Fruit fly (Drosophila melanogaster) whole organism, embryonic: ENCODE results near the gene lectin-28C.

Experiments
- Abd-B ChIP-seq: fragments of 200-800 bp; sonication (Bioruptor generic); optimal IDR thresholded peaks from 2 replicates; lab custom pipeline; 2018; ENCODE audit warnings: missing biosample characterization, mild to moderate bottlenecking, missing genetic modification characterization, moderate library complexity
- Adf1 ChIP-seq: fragments of 200-800 bp; sonication (Bioruptor generic); IDR thresholded peaks from 2 replicates; pipeline ENCODE4 v1.3.6; 2022; ENCODE audit warnings: missing biosample characterization, missing genetic modification characterization
- Aef1 ChIP-seq: fragments of 200-800 bp; sonication (Bioruptor generic); IDR thresholded peaks from 3 replicates; pipeline ENCODE4 v1.3.6; 2022; ENCODE audit warnings: missing biosample characterization, missing genetic modification characterization
- CG1024 ChIP-seq: fragments of 200-800 bp; sonication (Bioruptor generic); IDR thresholded peaks from 2 replicates; pipeline ENCODE4 v1.3.6; 2022; ENCODE audit warnings: missing biosample characterization, missing genetic modification characterization
- CG10366 ChIP-seq: fragments of 200-800 bp; sonication (Bioruptor generic); IDR thresholded peaks from 2 replicates; pipeline ENCODE4 v1.3.6; 2022; ENCODE audit warnings: missing biosample characterization, missing genetic modification characterization
- CG11398 ChIP-seq: fragments of 200-800 bp; sonication (Bioruptor generic); optimal IDR thresholded peaks from 2 replicates; lab custom pipeline; 2016; ENCODE audit warnings: missing biosample characterization, missing genetic modification characterization
- CG11723 ChIP-seq: fragments of 200-800 bp; sonication (Bioruptor generic); optimal IDR thresholded peaks from 2 replicates; lab custom pipeline; 2017; ENCODE audit warnings: missing biosample characterization, mild to moderate bottlenecking, missing genetic modification characterization
- CG14667 ChIP-seq: fragments of 200-800 bp; sonication (Bioruptor generic); IDR thresholded peaks from 2 replicates; pipeline ENCODE4 v1.3.6; 2022; ENCODE audit warnings: missing biosample characterization, missing genetic modification characterization
- CG14710 ChIP-seq: fragments of 200-800 bp; sonication (Bioruptor generic); optimal IDR thresholded peaks from 3 replicates; lab custom pipeline; 2019; ENCODE audit warnings: missing biosample characterization, mild to moderate bottlenecking, missing genetic modification characterization, moderate library complexity
- CG17328 ChIP-seq: fragments of 200-800 bp; sonication (Bioruptor generic); IDR thresholded peaks from 2 replicates; pipeline ENCODE4 v1.3.6; 2022; ENCODE audit warnings: missing biosample characterization, missing genetic modification characterization
- CG1792 ChIP-seq: fragments of 200-800 bp; sonication (Bioruptor generic); optimal IDR thresholded peaks from 2 replicates; lab custom pipeline; 2016; ENCODE audit warnings: missing biosample characterization, missing genetic modification characterization
- CG30431 ChIP-seq: fragments of 200-800 bp; sonication (Bioruptor generic); optimal IDR thresholded peaks from 2 replicates; lab custom pipeline; 2017; ENCODE audit warnings: missing biosample characterization, missing genetic modification characterization
- CG4282 ChIP-seq: fragments of 200-800 bp; sonication (Bioruptor generic); optimal IDR thresholded peaks from 2 replicates; lab custom pipeline; 2016; ENCODE audit warnings: missing biosample characterization, missing genetic modification characterization
- CG4360 ChIP-seq: fragments of 200-800 bp; sonication (Bioruptor generic); IDR thresholded peaks from 2 replicates; pipeline ENCODE4 v1.3.6; 2022; ENCODE audit warnings: missing biosample characterization, missing genetic modification characterization
- CG4424 ChIP-seq: fragments of 200-800 bp; sonication (Bioruptor generic); optimal IDR thresholded peaks from 3 replicates; lab custom pipeline; 2016; ENCODE audit warnings: missing biosample characterization, missing genetic modification characterization
- CG4617 ChIP-seq: fragments of 200-800 bp; sonication (Bioruptor generic); optimal IDR thresholded peaks from 3 replicates; lab custom pipeline; 2016; ENCODE audit warnings: missing biosample characterization, missing genetic modification characterization, borderline replicate concordance
- CG5180 ChIP-seq: fragments of 200-800 bp; sonication (Bioruptor generic); optimal IDR thresholded peaks from 3 replicates; lab custom pipeline; 2017; ENCODE audit warnings: missing biosample characterization, missing genetic modification characterization, mild to moderate bottlenecking, moderate library complexity, missing genetic modification reagents
- CG6254 ChIP-seq: fragments of 200-800 bp; sonication (Bioruptor generic); optimal IDR thresholded peaks from 3 replicates; lab custom pipeline; 2017; ENCODE audit warnings: mild to moderate bottlenecking, missing biosample characterization, missing genetic modification reagents, missing genetic modification characterization
- CG8388 ChIP-seq: fragments of 200-800 bp; sonication (Bioruptor generic); optimal IDR thresholded peaks from 2 replicates; lab custom pipeline; 2019; ENCODE audit warnings: missing biosample characterization, mild to moderate bottlenecking, missing genetic modification characterization, moderate library complexity
- CG9609 ChIP-seq: fragments of 200-800 bp; sonication (Bioruptor generic); optimal IDR thresholded peaks from 3 replicates; lab custom pipeline; 2016; ENCODE audit warnings: missing biosample characterization, missing genetic modification characterization
- D ChIP-seq, 2 experiments: fragments of 200-800 bp in 1 of 2; fragments of >200 bp in 1 of 2; sonication (Bioruptor generic) in 1 of 2; optimal IDR thresholded peaks; 2 replicates in 1 of 2; 3 replicates in 1 of 2; lab custom pipeline; 2017; ENCODE audit warnings: mild to moderate bottlenecking in 1 of 2, missing biosample characterization in 1 of 2, missing genetic modification characterization in 1 of 2, missing genetic modification reagents in 1 of 2
- Dbx ChIP-seq: fragments of 200-800 bp; sonication (Bioruptor generic); IDR thresholded peaks from 3 replicates; pipeline ENCODE4 v1.3.6; 2022; ENCODE audit warnings: missing biosample characterization, missing genetic modification characterization
- Dll ChIP-seq: fragments of 200-800 bp; sonication (Bioruptor generic); IDR thresholded peaks from 4 replicates; pipeline ENCODE4 v1.3.6; 2022; ENCODE audit warnings: missing biosample characterization, missing genetic modification characterization; ENCODE audit not compliant: partially characterized antibody
- Elba2 ChIP-seq: fragments of 200-800 bp; sonication (Bioruptor generic); optimal IDR thresholded peaks from 3 replicates; lab custom pipeline; 2016; ENCODE audit warnings: missing biosample characterization, missing genetic modification characterization
- Gug ChIP-seq: fragments of 200-800 bp; sonication (Bioruptor generic); IDR thresholded peaks from 4 replicates; pipeline ENCODE4 v1.3.6; 2022; ENCODE audit warnings: missing biosample characterization, missing genetic modification characterization
- Lhr ChIP-seq: fragments of 200-800 bp; sonication (Bioruptor generic); optimal IDR thresholded peaks from 3 replicates; lab custom pipeline; 2017; ENCODE audit warnings: mild to moderate bottlenecking, missing biosample characterization, missing genetic modification reagents, missing genetic modification characterization
- Meics ChIP-seq: fragments of 200-800 bp; sonication (Bioruptor generic); optimal IDR thresholded peaks from 2 replicates; lab custom pipeline; 2017; ENCODE audit warnings: missing biosample characterization, mild to moderate bottlenecking, missing genetic modification characterization
- Nf-YA ChIP-seq: fragments of 200-800 bp; sonication (Bioruptor generic); IDR thresholded peaks from 2 replicates; pipeline ENCODE4 v1.3.6; 2022; ENCODE audit warnings: missing biosample characterization, missing genetic modification characterization
- Optix ChIP-seq: fragments of 200-800 bp; sonication (Bioruptor generic); IDR thresholded peaks from 3 replicates; pipeline ENCODE4 v1.3.6; 2022; ENCODE audit warnings: missing biosample characterization, missing genetic modification characterization
- ap ChIP-seq: fragments of 200-800 bp; sonication (Bioruptor generic); IDR thresholded peaks from 2 replicates; pipeline ENCODE4 v1.3.6; 2022; ENCODE audit warnings: missing biosample characterization, missing genetic modification characterization
- az2 ChIP-seq: fragments of 200-800 bp; sonication (Bioruptor generic); optimal IDR thresholded peaks from 3 replicates; lab custom pipeline; 2016; ENCODE audit warnings: missing biosample characterization, missing genetic modification characterization
- bowl ChIP-seq: fragments of 200-800 bp; sonication (Bioruptor generic); IDR thresholded peaks from 2 replicates; pipeline ENCODE4 v1.3.6; 2022; ENCODE audit warnings: missing biosample characterization, missing genetic modification characterization
- chm ChIP-seq: fragments of 200-800 bp; sonication (Bioruptor generic); IDR thresholded peaks from 2 replicates; pipeline ENCODE4 v1.3.6; 2022; ENCODE audit warnings: missing biosample characterization, missing genetic modification characterization
- cwo ChIP-seq: fragments of 200-800 bp; sonication (Bioruptor generic); optimal IDR thresholded peaks from 3 replicates; lab custom pipeline; 2017; ENCODE audit warnings: missing biosample characterization, missing genetic modification characterization, mild to moderate bottlenecking, moderate library complexity, missing genetic modification reagents
- dmrt11E ChIP-seq: fragments of 200-800 bp; sonication (Bioruptor generic); optimal IDR thresholded peaks from 3 replicates; lab custom pipeline; 2018; ENCODE audit warnings: missing biosample characterization, mild to moderate bottlenecking, missing genetic modification characterization, moderate library complexity
- fu2 ChIP-seq: fragments of 200-800 bp; sonication (Bioruptor generic); optimal IDR thresholded peaks from 2 replicates; lab custom pipeline; 2016; ENCODE audit warnings: missing biosample characterization, missing genetic modification characterization
- gsb-n ChIP-seq: fragments of 200-800 bp; sonication (Bioruptor generic); optimal IDR thresholded peaks from 3 replicates; lab custom pipeline; 2018; ENCODE audit warnings: missing biosample characterization, mild to moderate bottlenecking, missing genetic modification characterization
- hkb ChIP-seq, 2 experiments: fragments of 200-800 bp in 1 of 2; fragments of >200 bp in 1 of 2; sonication (Bioruptor generic) in 1 of 2; IDR thresholded peaks in 1 of 2; optimal IDR thresholded peaks in 1 of 2; 2 replicates each; pipeline versions ENCODE4 v1.3.6 to Lab custom; 2017 to 2022; ENCODE audit warnings: missing biosample characterization in 1 of 2, missing genetic modification characterization in 1 of 2
- kay ChIP-seq: fragments of 200-800 bp; sonication (Bioruptor generic); optimal IDR thresholded peaks from 2 replicates; lab custom pipeline; 2016; ENCODE audit warnings: missing biosample characterization, missing genetic modification characterization
- mirr ChIP-seq: fragments of 200-800 bp; sonication (Bioruptor generic); optimal IDR thresholded peaks from 3 replicates; lab custom pipeline; 2018; ENCODE audit warnings: missing biosample characterization, mild to moderate bottlenecking, missing genetic modification characterization
- nerfin-2 ChIP-seq: fragments of 200-800 bp; sonication (Bioruptor generic); IDR thresholded peaks from 2 replicates; pipeline ENCODE4 v1.3.6; 2022; ENCODE audit warnings: missing biosample characterization, missing genetic modification characterization; ENCODE audit not compliant: partially characterized antibody
- shn ChIP-seq: fragments of 200-800 bp; sonication (Bioruptor generic); optimal IDR thresholded peaks from 3 replicates; lab custom pipeline; 2016; ENCODE audit warnings: missing biosample characterization, missing genetic modification characterization
- sr ChIP-seq: fragments of 200-800 bp; sonication (Bioruptor generic); IDR thresholded peaks from 3 replicates; pipeline ENCODE4 v1.3.6; 2022; ENCODE audit warnings: missing biosample characterization, missing genetic modification characterization
- tup ChIP-seq: fragments of 200-800 bp; sonication (Bioruptor generic); optimal IDR thresholded peaks from 2 replicates; lab custom pipeline; 2016; ENCODE audit warnings: missing biosample characterization, mild to moderate bottlenecking, missing genetic modification characterization, moderate library complexity
- vnd ChIP-seq: fragments of 200-800 bp; sonication (Bioruptor generic); IDR thresholded peaks from 3 replicates; pipeline ENCODE4 v1.3.6; 2022; ENCODE audit warnings: missing biosample characterization, missing genetic modification characterization; ENCODE audit not compliant: partially characterized antibody
- wek ChIP-seq: fragments of 200-800 bp; sonication (Bioruptor generic); optimal IDR thresholded peaks from 3 replicates; lab custom pipeline; 2018; ENCODE audit warnings: missing biosample characterization, mild to moderate bottlenecking, missing genetic modification characterization, moderate library complexity
- zen2 ChIP-seq: fragments of 200-800 bp; sonication (Bioruptor generic); IDR thresholded peaks from 3 replicates; pipeline ENCODE4 v1.3.6; 2022; ENCODE audit warnings: missing biosample characterization, missing genetic modification characterization; ENCODE audit not compliant: partially characterized antibody
- zf30C ChIP-seq: fragments of 200-800 bp; sonication (Bioruptor generic); optimal IDR thresholded peaks from 3 replicates; lab custom pipeline; 2018; ENCODE audit warnings: missing biosample characterization, mild to moderate bottlenecking, missing genetic modification characterization

lectin-28C gene

dm6 chr2L:7811249-7812002 is 45.5 kb upstream of the lectin-28C start, which contains the start of gene LanB1 (continued):
- TF ChIP-seq tup (GFP tag; lab: Kevin White, UChicago) (no peak), CG14667 (GFP tag; lab: Robert Waterston, UW) (no peak), CG1792 (GFP tag; lab: Kevin White, UChicago) (no peak), fu2 (GFP tag; lab: Kevin White, UChicago) (no peak), gsb-n (tag; lab: Kevin White, UChicago) (no peak), Nf-YA (GFP tag; lab: Robert Waterston, UW) (no peak), az2 (GFP tag; lab: Kevin White, UChicago) (no peak), sr (GFP tag; lab: Robert Waterston, UW) (peak; percentile 27; the same call in 1 of the 3 replicates), CG4360 (peak; percentile 97), wek (no peak), bowl (0 out of 2 replicates have a peak, but pooled peaks have one; percentile 14), Dbx (GFP tag; lab: Robert Waterston, UW) (0 out of 3 replicates have a peak, but pooled peaks have one; percentile 27), CG30431 (GFP tag; lab: Kevin White, UChicago) (no peak), vnd (GFP tag; lab: Robert Waterston, UW) (no peak), CG11723 (GFP tag; lab: Kevin White, UChicago) (no peak), CG4424 (no peak), Dll (peak; percentile 53; the same call in 1 of the 4 replicates), CG5180 (no peak), CG1024 (GFP tag; lab: Robert Waterston, UW) (no peak), Abd-B (GFP tag; lab: Kevin White, UChicago) (no peak), ap (GFP tag; lab: Robert Waterston, UW) (no peak), chm (GFP tag; lab: Robert Waterston, UW) (peak; percentile 70; the same call in 1 of the 2 replicates), Adf1 (no peak), Gug (no peak), CG4617 (GFP tag; lab: Kevin White, UChicago) (no peak), CG6254 (GFP tag; lab: Kevin White, UChicago) (no peak), Elba2 (no peak), shn (GFP tag; lab: Kevin White, UChicago) (no peak), CG11398 (GFP tag; lab: Kevin White, UChicago) (no peak), CG14710 (tag; lab: Kevin White, UChicago) (no peak), nerfin-2 (GFP tag; lab: Robert Waterston, UW) (peak; percentile 64; the same call in 1 of the 2 replicates), zf30C (no peak), zen2 (peak; percentile 61), kay (GFP tag; lab: Kevin White, UChicago) (no peak), D (optimal IDR thresholded peaks at IDR 0.05; lab: Kevin White, UChicago) (no peak), D (GFP tag; optimal IDR thresholded peaks at IDR 0.05; lab: Kevin White, UChicago) (no peak), CG17328 (no peak), CG8388 (GFP tag; lab: Kevin White, UChicago) (no peak), Lhr (no peak), mirr (GFP tag; lab: Kevin White, UChicago) (no peak), CG9609 (no peak), CG4282 (GFP tag; lab: Kevin White, UChicago) (no peak), CG10366 (GFP tag; lab: Robert Waterston, UW) (no peak), Meics (GFP tag; lab: Kevin White, UChicago) (no peak), cwo (GFP tag; lab: Kevin White, UChicago) (no peak), hkb (optimal IDR thresholded peaks at IDR 0.05; lab: Kevin White, UChicago) (no peak), hkb (GFP tag; IDR thresholded peaks at IDR 0.05; lab: Robert Waterston, UW) (peak; percentile 34; the same call in 1 of the 2 replicates), Aef1 (GFP tag; lab: Robert Waterston, UW) (no peak), dmrt11E (tag; lab: Kevin White, UChicago) (no peak), Optix (GFP tag; lab: Robert Waterston, UW) (no peak)
